Fruit fly (Drosophila melanogaster) whole organism, prepupa: ENCODE results near the gene cass.

Experiments
- CG10631 ChIP-seq: fragments of 200-800 bp; sonication (Bioruptor generic); optimal IDR thresholded peaks from 2 replicates; lab custom pipeline; 2016; ENCODE audit warnings: missing biosample characterization, missing genetic modification characterization
- CG10669 ChIP-seq: fragments of 200-800 bp; sonication (Bioruptor generic); optimal IDR thresholded peaks from 3 replicates; lab custom pipeline; 2018; ENCODE audit warnings: missing biosample characterization, mild to moderate bottlenecking, missing genetic modification characterization, moderate library complexity
- CG11902 ChIP-seq: fragments of 200-800 bp; sonication (Bioruptor generic); optimal IDR thresholded peaks from 3 replicates; lab custom pipeline; 2016; ENCODE audit warnings: missing biosample characterization, missing genetic modification characterization
- CG1621 ChIP-seq: fragments of 200-800 bp; sonication (Bioruptor generic); optimal IDR thresholded peaks from 3 replicates; lab custom pipeline; 2018; ENCODE audit warnings: missing biosample characterization, mild to moderate bottlenecking, missing genetic modification characterization
- CG16779 ChIP-seq: fragments of 200-800 bp; sonication (Bioruptor generic); optimal IDR thresholded peaks from 3 replicates; lab custom pipeline; 2017; ENCODE audit warnings: missing biosample characterization, mild to moderate bottlenecking, missing genetic modification characterization
- CG3032 ChIP-seq: fragments of 200-800 bp; optimal IDR thresholded peaks from 2 replicates; lab custom pipeline; 2019; ENCODE audit warnings: missing biosample characterization, mild to moderate bottlenecking, missing genetic modification characterization, moderate library complexity
- CG32006 ChIP-seq: fragments of 200-800 bp; sonication (Bioruptor generic); optimal IDR thresholded peaks from 3 replicates; lab custom pipeline; 2017; ENCODE audit warnings: missing biosample characterization, mild to moderate bottlenecking, missing genetic modification characterization
- CG34406 ChIP-seq: fragments of 200-800 bp; sonication (Bioruptor generic); optimal IDR thresholded peaks from 3 replicates; lab custom pipeline; 2016; ENCODE audit warnings: missing biosample characterization, missing genetic modification characterization
- CG3919 ChIP-seq: fragments of 200-800 bp; sonication (Bioruptor generic); optimal IDR thresholded peaks from 3 replicates; lab custom pipeline; 2016; ENCODE audit warnings: missing biosample characterization, missing genetic modification characterization
- CG4318 ChIP-seq: fragments of 200-800 bp; sonication (Bioruptor generic); optimal IDR thresholded peaks from 3 replicates; lab custom pipeline; 2017; ENCODE audit warnings: missing biosample characterization, mild to moderate bottlenecking, missing genetic modification characterization
- CG6276 ChIP-seq: fragments of 200-800 bp; sonication (Bioruptor generic); optimal IDR thresholded peaks from 2 replicates; lab custom pipeline; 2017; ENCODE audit warnings: missing biosample characterization, mild to moderate bottlenecking, missing genetic modification characterization
- CG6792 ChIP-seq: fragments of 200-800 bp; sonication (Bioruptor generic); optimal IDR thresholded peaks from 3 replicates; lab custom pipeline; 2016; ENCODE audit warnings: missing biosample characterization, missing genetic modification characterization
- CG6808 ChIP-seq: fragments of 200-800 bp; sonication (Bioruptor generic); optimal IDR thresholded peaks from 3 replicates; lab custom pipeline; 2017; ENCODE audit warnings: missing biosample characterization, missing genetic modification characterization, mild to moderate bottlenecking, moderate library complexity, missing genetic modification reagents
- CG6854 ChIP-seq: fragments of 200-800 bp; sonication (Bioruptor generic); optimal IDR thresholded peaks from 2 replicates; lab custom pipeline; 2017; ENCODE audit warnings: missing biosample characterization, mild to moderate bottlenecking, missing genetic modification characterization
- CG8319 ChIP-seq: fragments of 200-800 bp; sonication (Bioruptor generic); optimal IDR thresholded peaks from 3 replicates; lab custom pipeline; 2016; ENCODE audit warnings: missing biosample characterization, missing genetic modification characterization
- CG8632 ChIP-seq: fragments of 200-800 bp; sonication (Bioruptor generic); optimal IDR thresholded peaks from 3 replicates; lab custom pipeline; 2016; ENCODE audit warnings: missing biosample characterization, missing genetic modification characterization
- CG9139 ChIP-seq: fragments of 200-800 bp; sonication (Bioruptor generic); optimal IDR thresholded peaks from 3 replicates; lab custom pipeline; 2017; ENCODE audit warnings: missing biosample characterization, mild to moderate bottlenecking, missing genetic modification characterization
- Eip75B ChIP-seq: fragments of 200-800 bp; sonication (Bioruptor generic); optimal IDR thresholded peaks from 3 replicates; lab custom pipeline; 2016; ENCODE audit warnings: missing biosample characterization, missing genetic modification characterization
- Eip78C ChIP-seq: fragments of 200-800 bp; sonication (Bioruptor generic); peaks from one replicate; lab custom pipeline; 2016; ENCODE audit warnings: missing biosample characterization, missing genetic modification characterization
- Eip93F ChIP-seq: fragments of 200-800 bp; sonication (Bioruptor generic); optimal IDR thresholded peaks from 2 replicates; lab custom pipeline; 2016; ENCODE audit warnings: missing biosample characterization, mild to moderate bottlenecking, missing genetic modification characterization
- Ets21C ChIP-seq: fragments of 200-800 bp; sonication (Bioruptor generic); optimal IDR thresholded peaks from 3 replicates; lab custom pipeline; 2016; ENCODE audit warnings: missing biosample characterization, missing genetic modification characterization
- Ets96B ChIP-seq: fragments of 200-800 bp; optimal IDR thresholded peaks from 2 replicates; lab custom pipeline; 2019; ENCODE audit warnings: missing biosample characterization, mild to moderate bottlenecking, missing genetic modification characterization, moderate library complexity
- Gug ChIP-seq: fragments of 200-800 bp; sonication (Bioruptor generic); IDR thresholded peaks from 2 replicates; pipeline ENCODE4 v1.3.6; 2022; ENCODE audit warnings: missing biosample characterization, missing genetic modification characterization
- Hr4 ChIP-seq: fragments of 200-800 bp; sonication (Bioruptor generic); optimal IDR thresholded peaks from 3 replicates; lab custom pipeline; 2016; ENCODE audit warnings: missing biosample characterization, missing genetic modification characterization
- Lpt ChIP-seq: fragments of 200-800 bp; sonication (Bioruptor generic); optimal IDR thresholded peaks from 3 replicates; lab custom pipeline; 2016; ENCODE audit warnings: missing biosample characterization, missing genetic modification characterization
- Met ChIP-seq: fragments of 200-800 bp; sonication (Bioruptor generic); optimal IDR thresholded peaks from 3 replicates; lab custom pipeline; 2016; ENCODE audit warnings: missing biosample characterization, missing genetic modification characterization
- OdsH ChIP-seq: fragments of 200-800 bp; sonication (Bioruptor generic); optimal IDR thresholded peaks from 3 replicates; lab custom pipeline; 2016; ENCODE audit warnings: missing biosample characterization, missing genetic modification characterization
- Sox102F ChIP-seq: fragments of 200-800 bp; sonication (Bioruptor generic); optimal IDR thresholded peaks from 2 replicates; lab custom pipeline; 2016; ENCODE audit warnings: missing biosample characterization, mild to moderate bottlenecking, missing genetic modification characterization
- achi ChIP-seq: fragments of 200-800 bp; sonication (Bioruptor generic); optimal IDR thresholded peaks from 3 replicates; lab custom pipeline; 2016; ENCODE audit warnings: missing biosample characterization, missing genetic modification characterization
- cyc ChIP-seq: fragments of 200-800 bp; sonication (Bioruptor generic); optimal IDR thresholded peaks from 3 replicates; lab custom pipeline; 2016; ENCODE audit warnings: missing biosample characterization, missing genetic modification characterization
- dac ChIP-seq: fragments of 200-800 bp; sonication (Bioruptor generic); optimal IDR thresholded peaks from 2 replicates; lab custom pipeline; 2017; ENCODE audit warnings: missing biosample characterization, mild to moderate bottlenecking, missing genetic modification characterization
- dsx ChIP-seq: fragments of 200-800 bp; optimal IDR thresholded peaks from 3 replicates; lab custom pipeline; 2019; ENCODE audit warnings: missing biosample characterization, mild to moderate bottlenecking, missing genetic modification characterization, moderate library complexity; ENCODE audit not compliant: poor library complexity, severe bottlenecking
- esn ChIP-seq: fragments of 200-800 bp; sonication (Bioruptor generic); optimal IDR thresholded peaks from 2 replicates; lab custom pipeline; 2016; ENCODE audit warnings: missing biosample characterization, mild to moderate bottlenecking, missing genetic modification characterization, moderate library complexity
- fd59A ChIP-seq: fragments of 200-800 bp; sonication (Bioruptor generic); optimal IDR thresholded peaks from 2 replicates; lab custom pipeline; 2017; ENCODE audit warnings: missing biosample characterization, mild to moderate bottlenecking, missing genetic modification characterization, missing genetic modification reagents
- fkh ChIP-seq: fragments of 200-800 bp; sonication (Bioruptor generic); optimal IDR thresholded peaks from 3 replicates; lab custom pipeline; 2017; ENCODE audit warnings: missing biosample characterization, mild to moderate bottlenecking, missing genetic modification characterization, moderate library complexity
- spab ChIP-seq: fragments of 200-800 bp; sonication (Bioruptor generic); optimal IDR thresholded peaks from 2 replicates; lab custom pipeline; 2017; ENCODE audit warnings: missing biosample characterization, mild to moderate bottlenecking, missing genetic modification characterization, missing genetic modification reagents
- svp ChIP-seq: fragments of 200-800 bp; sonication (Bioruptor generic); peaks from one replicate; lab custom pipeline; 2016; ENCODE audit warnings: missing biosample characterization, missing genetic modification characterization
- topi ChIP-seq: fragments of 200-800 bp; sonication (Bioruptor generic); optimal IDR thresholded peaks from 3 replicates; lab custom pipeline; 2016; ENCODE audit warnings: missing biosample characterization, missing genetic modification characterization
- vri ChIP-seq: fragments of 200-800 bp; sonication (Bioruptor generic); optimal IDR thresholded peaks from 3 replicates; lab custom pipeline; 2016; ENCODE audit warnings: missing biosample characterization, mild to moderate bottlenecking, missing genetic modification characterization

The cass gene

dm6 chr2L:17514090-17514715, 36.5 kb upstream of the cass start (continued):
- TF ChIP-seq vri, result peak; percentile 40
- TF ChIP-seq cyc, result no peak
- TF ChIP-seq Hr4 (GFP tag; lab: Kevin White, UChicago), result no peak
- TF ChIP-seq fkh (GFP tag; lab: Kevin White, UChicago), result no peak
- no peak for TF ChIP-seq Gug (GFP tag; lab: Robert Waterston, UW)
- peak; percentile 38 for TF ChIP-seq CG34406 (GFP tag; lab: Kevin White, UChicago)
- peak; percentile 9 for TF ChIP-seq CG32006 (GFP tag; lab: Kevin White, UChicago)
- TF ChIP-seq Ets96B (tag; lab: Kevin White, UChicago), result no peak
- TF ChIP-seq dac (GFP tag; lab: Kevin White, UChicago), result no peak
- peak; percentile 39 for TF ChIP-seq CG3919 (GFP tag; lab: Kevin White, UChicago)
- TF ChIP-seq Met (GFP tag; lab: Kevin White, UChicago), result peak; percentile 67
- TF ChIP-seq CG6808 (GFP tag; lab: Kevin White, UChicago), result peak; percentile 53
- TF ChIP-seq CG1621 (tag; lab: Kevin White, UChicago), result no peak
- TF ChIP-seq achi, result peak; percentile 44
- no peak for TF ChIP-seq CG16779 (tag; lab: Kevin White, UChicago)
- no peak for TF ChIP-seq Eip78C
- no peak for TF ChIP-seq topi (GFP tag; lab: Kevin White, UChicago)
- peak; percentile 87 for TF ChIP-seq svp
- TF ChIP-seq CG6854, result no peak
- no peak for TF ChIP-seq Lpt
- TF ChIP-seq fd59A (GFP tag; lab: Kevin White, UChicago), result peak; percentile 22
- TF ChIP-seq CG9139, result peak; percentile 7
- no peak for TF ChIP-seq CG4318 (GFP tag; lab: Kevin White, UChicago)
- no peak for TF ChIP-seq CG3032 (tag; lab: Kevin White, UChicago)
- peak; percentile 27 for TF ChIP-seq CG10631 (GFP tag; lab: Kevin White, UChicago)
- no peak for TF ChIP-seq Eip93F (GFP tag; lab: Kevin White, UChicago)
- TF ChIP-seq spab (GFP tag; lab: Kevin White, UChicago), result peak; percentile 22
- peak; percentile 1 for TF ChIP-seq CG11902 (GFP tag; lab: Kevin White, UChicago)
- peak; percentile 46 for TF ChIP-seq CG8632 (GFP tag; lab: Kevin White, UChicago)
- TF ChIP-seq CG8319 (GFP tag; lab: Kevin White, UChicago), result peak; percentile 19
- TF ChIP-seq Sox102F (GFP tag; lab: Kevin White, UChicago), result peak; percentile 43
- peak; percentile 38 for TF ChIP-seq Ets21C (GFP tag; lab: Kevin White, UChicago)
- TF ChIP-seq Eip75B (GFP tag; lab: Kevin White, UChicago), result peak; percentile 44
- peak; percentile 53 for TF ChIP-seq CG10669 (GFP tag; lab: Kevin White, UChicago)
- peak; percentile 56 for TF ChIP-seq CG6792 (GFP tag; lab: Kevin White, UChicago)
- no peak for TF ChIP-seq esn (GFP tag; lab: Kevin White, UChicago)

dm6 chr2L:17500946-17501451, 23.3 kb upstream of the cass start, which contains the start of the genes mEFTs and Dhc36C:
Gene mEFTs, minus strand, starts transcription at chr2L:17501106.
Gene Dhc36C, plus strand, starts transcription at chr2L:17501401.
- TF ChIP-seq CG16779 (tag; lab: Kevin White, UChicago), result no peak
- TF ChIP-seq achi, result peak; percentile 96

dm6 chr2L:17498721-17499120, 21.0 kb upstream of the cass start, which contains the start of gene CG15142:
Gene CG15142, minus strand, starts transcription at chr2L:17498821.
- TF ChIP-seq Gug (GFP tag; lab: Robert Waterston, UW) (no peak), OdsH (no peak), CG32006 (GFP tag; lab: Kevin White, UChicago) (no peak), Eip78C (no peak), CG6276 (GFP tag; lab: Kevin White, UChicago) (no peak), dsx (GFP tag; lab: Kevin White, UChicago) (no peak)
